Fruit fly (Drosophila melanogaster): Measurements from ENCODE around the gene larp.

larp gene

dm6 chr3R:28339654-28340605 lies 3.7 kb upstream of the larp start, which contains the start of the genes Gfat2 and Moca-cyp (continued):
- TF ChIP-seq ab (GFP tag; optimal IDR thresholded peaks at IDR 0.05), result no peak
- no peak for TF ChIP-seq Bteb2 (GFP tag; optimal IDR thresholded peaks at IDR 0.05)
- TF ChIP-seq pfk (GFP tag; optimal IDR thresholded peaks at IDR 0.05), result peak; percentile 32
- TF ChIP-seq her (GFP tag; optimal IDR thresholded peaks at IDR 0.05), result no peak
- peak; percentile 62 for TF ChIP-seq caup (GFP tag; optimal IDR thresholded peaks at IDR 0.05; ENCODE audit: severe bottlenecking)
- peak; percentile 88 for TF ChIP-seq Ets65A (GFP tag)
- peak; percentile 33 for TF ChIP-seq stwl (tag; optimal IDR thresholded peaks at IDR 0.05)
- TF ChIP-seq so (GFP tag; IDR thresholded peaks at IDR 0.05), result 0 out of 3 replicates have a peak, but pooled peaks have one; percentile 56
- peak; percentile 48 for TF ChIP-seq E2f1 (GFP tag; IDR thresholded peaks at IDR 0.05)
- TF ChIP-seq corto (GFP tag; optimal IDR thresholded peaks at IDR 0.05), result no peak
- no peak for TF ChIP-seq CG3065 (GFP tag; optimal IDR thresholded peaks at IDR 0.05)
- no peak for TF ChIP-seq CG4282 (GFP tag; optimal IDR thresholded peaks at IDR 0.05)
- TF ChIP-seq CG13775 (GFP tag; optimal IDR thresholded peaks at IDR 0.05), result peak; percentile 77
- TF ChIP-seq CG17568 (GFP tag; optimal IDR thresholded peaks at IDR 0.05), result no peak
- peak; percentile 59 for TF ChIP-seq Max (GFP tag; optimal IDR thresholded peaks at IDR 0.05)
- TF ChIP-seq CG7839 (tag; optimal IDR thresholded peaks at IDR 0.05), result peak; percentile 72
- peak; percentile 45 for TF ChIP-seq Usf (GFP tag; optimal IDR thresholded peaks at IDR 0.05)
- no peak for TF ChIP-seq gt (GFP tag; IDR thresholded peaks at IDR 0.05)
- peak; percentile 88 for TF ChIP-seq Med (GFP tag)
- peak; percentile 70; the same call in 1 of the 2 replicates for TF ChIP-seq CG31441 (GFP tag; IDR thresholded peaks at IDR 0.05)
- TF ChIP-seq CG7372 (GFP tag; IDR thresholded peaks at IDR 0.05), result peak; percentile 47; the same call in 1 of the 2 replicates
- peak; percentile 67 for TF ChIP-seq Nf-YC (tag; optimal IDR thresholded peaks at IDR 0.05)
- TF ChIP-seq jigr1 (GFP tag; IDR thresholded peaks at IDR 0.05), result no peak; the same call in 2 of the 3 replicates
- TF ChIP-seq CG7271 (tag; optimal IDR thresholded peaks at IDR 0.05), result peak; percentile 62
- no peak; the same call in 1 of the 2 replicates for TF ChIP-seq wdn (GFP tag; IDR thresholded peaks at IDR 0.05)
- TF ChIP-seq CG6791 (GFP tag; IDR thresholded peaks at IDR 0.05; ENCODE audit: partially characterized antibody), result peak; percentile 75
- no peak for TF ChIP-seq pita (GFP tag; optimal IDR thresholded peaks at IDR 0.05)
- peak; percentile 32; the same call in 1 of the 2 replicates for TF ChIP-seq CG9215 (GFP tag; IDR thresholded peaks at IDR 0.05)
- TF ChIP-seq croc (GFP tag; conservative IDR thresholded peaks at IDR 0.05), result peak; percentile 35; the same call in 1 of the 3 replicates
- TF ChIP-seq CG8765 (GFP tag; IDR thresholded peaks at IDR 0.05), result no peak
- TF ChIP-seq CG10366 (GFP tag; IDR thresholded peaks at IDR 0.05), result peak; percentile 71
- TF ChIP-seq CG17328 (GFP tag; IDR thresholded peaks at IDR 0.05), result peak; percentile 49
- peak; percentile 74 for TF ChIP-seq Dref (GFP tag; IDR thresholded peaks at IDR 0.05)
- TF ChIP-seq CG2875 (GFP tag; optimal IDR thresholded peaks at IDR 0.05), result peak; percentile 35
- TF ChIP-seq tup (GFP tag; optimal IDR thresholded peaks at IDR 0.05), result no peak
- no peak for TF ChIP-seq CG43689 (GFP tag; IDR thresholded peaks at IDR 0.05)
- TF ChIP-seq Optix (GFP tag; IDR thresholded peaks at IDR 0.05), result no peak
- TF ChIP-seq sd (tag; optimal IDR thresholded peaks at IDR 0.05), result peak; percentile 81
- TF ChIP-seq exex (tag; optimal IDR thresholded peaks at IDR 0.05), result peak; percentile 26
- peak; percentile 63 for TF ChIP-seq Oli (tag; optimal IDR thresholded peaks at IDR 0.05)
- no peak for TF ChIP-seq grn (GFP tag; optimal IDR thresholded peaks at IDR 0.05)
- TF ChIP-seq CG12155 (GFP tag; optimal IDR thresholded peaks at IDR 0.05), result peak; percentile 33
- no peak for TF ChIP-seq tna (GFP tag; IDR thresholded peaks at IDR 0.05; ENCODE audit: partially characterized antibody)
- TF ChIP-seq psq (GFP tag; optimal IDR thresholded peaks at IDR 0.05), result no peak
- peak; percentile 71 for TF ChIP-seq CG14441 (GFP tag; IDR thresholded peaks at IDR 0.05)
- peak; percentile 85 for TF ChIP-seq Rfx (GFP tag; IDR thresholded peaks at IDR 0.05)
- no peak for TF ChIP-seq NC2β (GFP tag; optimal IDR thresholded peaks at IDR 0.05)
- no peak for TF ChIP-seq hb (GFP tag; IDR thresholded peaks at IDR 0.05; ENCODE audit: partially characterized antibody)

All from whole organism, embryonic.